Worm (Caenorhabditis elegans): Measurements from ENCODE around the gene F49C12.11.
"Not testable (repeated sequence)": the region's sequence is repeated elsewhere in the genome, so short reads cannot be mapped to it uniquely, and the experiment has no call there.

F49C12.11 gene

DNA sequence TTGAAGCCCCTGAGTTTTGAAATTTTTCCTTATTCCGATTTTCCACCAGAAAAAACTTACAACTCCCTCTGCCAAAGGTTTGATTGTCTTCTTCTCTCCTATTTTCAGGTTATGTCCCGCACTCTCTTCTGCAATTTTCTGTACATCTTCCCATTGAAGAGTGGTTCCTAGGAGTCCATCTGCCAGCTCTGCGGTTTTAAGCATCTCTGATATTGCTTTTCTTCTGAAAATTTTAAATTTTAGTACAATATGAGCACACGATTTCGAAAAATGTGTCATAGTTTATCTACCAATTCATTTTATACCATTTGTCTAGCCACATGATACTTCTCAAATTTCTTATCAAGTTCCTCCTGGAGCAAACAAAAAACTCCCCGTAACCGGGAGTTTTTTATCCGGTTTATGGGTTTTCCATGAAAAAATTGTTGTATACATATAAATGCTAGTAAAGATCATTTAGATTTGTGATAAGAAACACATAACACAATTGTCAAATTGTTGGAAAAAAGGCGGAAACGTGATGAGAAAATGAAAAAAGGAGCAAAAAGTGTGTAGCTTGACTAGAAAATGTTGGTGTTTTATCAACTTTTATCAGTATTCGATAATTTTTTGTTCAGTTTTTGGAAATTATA, 8.1 kb upstream of the F49C12.11 start:
- peak; percentile 89 for TF ChIP-seq elt-2 (tag; optimal IDR thresholded peaks at IDR 0.05)
- peak; percentile 57 for TF ChIP-seq jun-1 (tag; optimal IDR thresholded peaks at IDR 0.05)
- TF ChIP-seq pha-4 (tag; optimal IDR thresholded peaks at IDR 0.05), result peak; percentile 3
- no peak for TF ChIP-seq nhr-28 (tag; optimal IDR thresholded peaks at IDR 0.05)
- peak; percentile 73 for TF ChIP-seq pqm-1 (tag; optimal IDR thresholded peaks at IDR 0.05)
- TF ChIP-seq nfya-1 (tag; optimal IDR thresholded peaks at IDR 0.05; ENCODE audit: insufficient read depth), result no peak

DNA sequence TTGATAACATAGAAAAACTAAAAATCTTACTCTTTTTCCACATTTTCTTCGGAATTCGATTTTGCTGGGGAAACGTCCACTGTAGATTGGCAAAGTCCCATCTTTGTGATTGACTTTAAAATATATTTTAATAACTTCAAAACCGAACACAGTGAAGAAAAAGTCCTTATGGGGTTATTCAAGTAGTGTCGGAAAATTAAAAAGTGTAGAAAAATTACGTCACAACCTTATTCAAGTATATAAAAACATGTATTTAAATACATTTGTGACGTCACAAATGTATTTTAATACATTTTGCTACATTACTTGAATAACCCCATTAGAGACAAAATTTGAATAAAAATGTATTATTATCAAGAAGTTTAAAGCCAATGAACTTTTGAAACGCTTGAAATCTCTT, 6.4 kb upstream of the F49C12.11 start, which contains the start of gene F49C12.7:
TSS of gene F49C12.7 (minus strand) at position 101 of the 400 bp plus-strand sequence.
- not testable (repeated sequence) for TF ChIP-seq egl-27, fos-1, aly-2 (tag; optimal IDR thresholded peaks at IDR 0.05)

DNA sequence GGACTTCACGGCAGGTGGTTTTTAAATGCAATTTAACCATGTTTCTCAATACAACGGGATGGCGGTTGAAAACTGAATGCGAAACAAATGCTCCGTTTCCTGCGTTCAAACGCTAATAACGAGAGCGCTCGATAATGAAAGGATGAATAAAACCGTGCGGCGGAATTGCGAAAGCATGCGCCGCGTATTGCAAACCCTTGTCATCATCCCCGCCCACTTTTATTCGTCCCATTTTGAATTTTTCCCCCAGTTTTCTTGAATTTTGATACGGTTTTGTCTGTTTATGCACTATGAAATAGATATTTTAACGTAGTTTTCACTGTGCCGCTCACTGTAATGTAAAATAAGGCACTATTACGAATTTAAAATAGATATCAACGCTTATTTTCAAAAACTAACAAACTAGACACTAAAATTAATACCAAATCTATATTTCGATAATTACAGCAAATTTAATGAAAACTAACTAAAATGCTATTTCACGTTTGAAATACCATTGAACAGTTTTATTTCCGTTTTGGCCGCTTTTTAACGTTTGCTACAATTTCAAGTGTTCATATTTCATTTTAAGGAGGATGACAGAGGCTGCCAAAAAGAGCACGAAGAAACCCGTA, 3.0 kb upstream of the F49C12.11 start, which contains the start of the genes F49C12.9 and rpn-7:
TSS of gene F49C12.9 (minus strand) at position 148 of the 614 bp plus-strand sequence.
TSS of gene rpn-7 (plus strand) at position 564 of the 614 bp plus-strand sequence.
- TF ChIP-seq pha-4 (tag; optimal IDR thresholded peaks at IDR 0.05) (peak; percentile 52), elt-2 (tag; optimal IDR thresholded peaks at IDR 0.05) (peak; percentile 24), nfya-1 (tag; optimal IDR thresholded peaks at IDR 0.05; ENCODE audit: insufficient read depth) (peak; percentile 56), egl-27 (tag; optimal IDR thresholded peaks at IDR 0.05) (no peak), ztf-4 (tag; optimal IDR thresholded peaks at IDR 0.05) (no peak), skn-1 (tag; optimal IDR thresholded peaks at IDR 0.05) (peak; percentile 99), lin-39 (tag; optimal IDR thresholded peaks at IDR 0.05) (peak; percentile 61), snpc-4 (tag; optimal IDR thresholded peaks at IDR 0.05) (peak; percentile 47), hmg-11 (tag; optimal IDR thresholded peaks at IDR 0.05) (peak; percentile 68), mml-1 (tag; optimal IDR thresholded peaks at IDR 0.05) (no peak), nhr-43 (tag; optimal IDR thresholded peaks at IDR 0.05; ENCODE audit: poor library complexity, severe bottlenecking) (peak; percentile 8), elt-1 (tag; optimal IDR thresholded peaks at IDR 0.05) (no peak), lin-15B (tag; optimal IDR thresholded peaks at IDR 0.05) (peak; percentile 5), egl-5 (tag; optimal IDR thresholded peaks at IDR 0.05) (peak; percentile 48), fkh-10 (GFP tag; optimal IDR thresholded peaks at IDR 0.05) (no peak), ZK546.5 (tag; optimal IDR thresholded peaks at IDR 0.05) (no peak), ceh-16 (tag; optimal IDR thresholded peaks at IDR 0.05) (no peak)

DNA sequence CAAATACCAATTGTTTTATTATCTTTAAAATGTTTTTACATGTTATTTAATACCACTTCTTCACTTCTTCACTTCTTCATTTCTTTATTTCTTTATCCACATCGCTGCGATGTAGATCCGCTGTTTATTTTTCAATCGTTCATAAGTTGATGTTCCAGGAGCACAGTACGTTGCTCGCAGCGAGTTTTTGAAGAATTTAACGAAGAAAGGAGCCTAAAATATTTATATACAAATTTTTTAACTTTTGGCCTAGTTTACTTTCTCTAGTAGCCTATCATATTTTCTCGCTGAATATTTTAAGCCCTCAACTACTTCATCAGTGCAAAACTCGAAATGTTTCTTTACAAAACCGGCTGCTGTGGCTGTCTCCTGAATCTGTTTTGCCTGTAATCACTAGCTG, 1.0 kb upstream of the F49C12.11 start:
- TF ChIP-seq sea-2 (GFP tag; optimal IDR thresholded peaks at IDR 0.05) (no peak), ztf-4 (tag; optimal IDR thresholded peaks at IDR 0.05) (no peak)

DNA sequence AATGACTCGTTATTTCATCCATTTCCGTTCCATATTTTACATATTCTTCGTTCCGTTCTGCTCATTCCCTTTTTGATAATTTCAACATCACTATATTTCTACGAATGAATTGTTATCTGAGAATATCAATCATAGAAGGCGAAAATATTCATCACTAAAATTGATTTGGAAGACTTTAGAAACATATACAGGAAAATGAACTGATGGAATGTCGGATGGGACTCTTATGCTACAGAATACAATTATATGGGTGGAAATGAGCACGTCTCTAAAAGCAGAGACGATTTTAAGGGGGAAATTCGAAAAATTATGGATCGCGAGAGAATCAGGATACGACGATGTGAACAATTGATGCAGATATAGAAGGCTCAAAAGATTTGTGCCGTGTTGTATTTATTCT, 843 bp downstream of the F49C12.11 start:
- TF ChIP-seq ztf-4 (tag; optimal IDR thresholded peaks at IDR 0.05), result no peak
- TF ChIP-seq daf-12 (tag; optimal IDR thresholded peaks at IDR 0.05), result no peak
- TF ChIP-seq hmg-11 (tag; optimal IDR thresholded peaks at IDR 0.05), result no peak
- TF ChIP-seq nhr-23 (tag; optimal IDR thresholded peaks at IDR 0.05), result no peak
- TF ChIP-seq nfya-1 (tag; optimal IDR thresholded peaks at IDR 0.05; ENCODE audit: insufficient read depth), result no peak
- TF ChIP-seq nhr-11 (tag; optimal IDR thresholded peaks at IDR 0.05), result no peak
- no peak for TF ChIP-seq ceh-82 (tag; optimal IDR thresholded peaks at IDR 0.05)
- no peak for TF ChIP-seq nhr-77 (tag; optimal IDR thresholded peaks at IDR 0.05)

DNA sequence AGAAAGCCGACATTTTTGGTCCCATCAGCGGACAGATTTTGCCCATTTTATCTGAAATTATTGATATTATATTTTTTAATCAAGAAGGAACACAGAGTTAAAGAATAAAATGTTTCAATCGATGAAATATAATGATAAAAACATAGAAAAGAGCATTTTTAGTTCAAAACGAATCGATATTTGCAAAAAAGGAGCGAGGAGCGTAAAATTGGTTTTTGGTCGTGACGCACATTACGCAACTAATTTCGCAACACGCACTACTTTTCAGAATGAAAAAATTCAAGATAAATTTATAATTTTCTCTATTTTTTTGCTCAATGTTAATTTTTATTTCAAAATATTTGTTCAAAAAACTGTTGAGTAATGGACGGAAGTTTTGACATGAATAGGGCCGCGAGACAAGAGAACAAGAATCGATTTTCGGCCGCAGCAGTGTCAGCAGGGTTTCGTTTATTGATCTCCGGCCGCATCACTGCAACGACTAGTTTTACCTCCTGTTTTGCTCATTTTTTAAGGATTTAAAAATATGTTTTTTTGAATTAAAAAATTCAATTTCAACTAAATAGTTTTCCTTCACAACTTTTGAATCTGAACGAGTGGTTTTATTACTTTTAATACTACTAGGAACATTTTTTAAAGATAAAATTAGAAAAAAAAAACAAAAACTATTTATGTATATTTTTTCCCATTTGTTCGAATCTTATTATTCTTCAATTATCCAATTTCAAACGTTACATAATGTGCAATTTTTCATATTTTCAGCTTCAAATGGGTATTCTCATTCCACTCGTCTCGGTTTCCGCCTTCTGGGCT, 2.1 kb downstream of the F49C12.11 start, which contains the start of the genes F49C12.12 and vha-17:
TSS of gene F49C12.12 (minus strand) at position 51 of the 813 bp plus-strand sequence.
TSS of gene vha-17 (plus strand) at position 763 of the 813 bp plus-strand sequence.
- TF ChIP-seq nhr-43 (tag; optimal IDR thresholded peaks at IDR 0.05; ENCODE audit: poor library complexity, severe bottlenecking) (no peak), lin-15B (tag; optimal IDR thresholded peaks at IDR 0.05) (peak; percentile 9), nhr-77 (tag; optimal IDR thresholded peaks at IDR 0.05) (no peak), nhr-76 (tag; optimal IDR thresholded peaks at IDR 0.05) (no peak), jun-1 (tag; optimal IDR thresholded peaks at IDR 0.05) (peak; percentile 1), nhr-28 (tag; optimal IDR thresholded peaks at IDR 0.05) (no peak), mml-1 (tag; optimal IDR thresholded peaks at IDR 0.05) (no peak), ceh-9 (tag; optimal IDR thresholded peaks at IDR 0.05) (no peak), egl-27 (tag; optimal IDR thresholded peaks at IDR 0.05) (no peak), snpc-4 (tag; optimal IDR thresholded peaks at IDR 0.05) (peak; percentile 29), nhr-23 (tag; optimal IDR thresholded peaks at IDR 0.05) (peak; percentile 9), ztf-11 (tag; optimal IDR thresholded peaks at IDR 0.05) (no peak), nfya-1 (tag; optimal IDR thresholded peaks at IDR 0.05; ENCODE audit: insufficient read depth) (peak; percentile 54), pha-4 (tag; optimal IDR thresholded peaks at IDR 0.05) (peak; percentile 22), ceh-28 (tag; optimal IDR thresholded peaks at IDR 0.05) (peak; percentile 38), nhr-67 (tag; optimal IDR thresholded peaks at IDR 0.05) (no peak), pqm-1 (tag; optimal IDR thresholded peaks at IDR 0.05) (no peak), egl-5 (tag; optimal IDR thresholded peaks at IDR 0.05) (no peak), skn-1 (tag; optimal IDR thresholded peaks at IDR 0.05) (peak; percentile 5), elt-2 (tag; optimal IDR thresholded peaks at IDR 0.05) (peak; percentile 43), hmg-11 (tag; optimal IDR thresholded peaks at IDR 0.05) (peak; percentile 0), fkh-10 (GFP tag; optimal IDR thresholded peaks at IDR 0.05) (no peak), R02D3.7 (tag; optimal IDR thresholded peaks at IDR 0.05) (no peak), nhr-25 (tag; optimal IDR thresholded peaks at IDR 0.05) (no peak)

Data from whole organism, L3 larva.